Worm (Caenorhabditis elegans) whole organism, mixed stage, embryonic: ENCODE measurements around the gene srt-43.

Experiments used
- blmp-1 ChIP-seq: fragments of 150-350 bp; optimal IDR thresholded peaks from 2 replicates; lab custom pipeline; 2014; ENCODE audit warnings: missing biosample characterization, missing genetic modification characterization
- ceh-39 ChIP-seq: fragments of 150-350 bp; optimal IDR thresholded peaks from 2 replicates; lab custom pipeline; 2014; ENCODE audit warnings: missing biosample characterization, missing genetic modification characterization
- ceh-43 ChIP-seq: fragments of 200-800 bp; sonication (Bioruptor generic); optimal IDR thresholded peaks from 2 replicates; lab custom pipeline; 2018; ENCODE audit warnings: mild to moderate bottlenecking, missing genetic modification characterization, moderate library complexity, missing compliant biosample characterization
- ceh-83 ChIP-seq: fragments of 200-800 bp; sonication (Bioruptor generic); optimal IDR thresholded peaks from 2 replicates; lab custom pipeline; 2018; ENCODE audit warnings: mild to moderate bottlenecking, missing genetic modification characterization, missing compliant biosample characterization
- ces-1 ChIP-seq: fragments of 150-350 bp; optimal IDR thresholded peaks from 2 replicates; lab custom pipeline; 2014; ENCODE audit warnings: missing biosample characterization, missing genetic modification reagents, missing genetic modification characterization
- cnd-1 ChIP-seq: fragments of 200-800 bp; sonication (Bioruptor generic); optimal IDR thresholded peaks from 2 replicates; lab custom pipeline; 2018; ENCODE audit warnings: mild to moderate bottlenecking, missing genetic modification characterization, missing compliant biosample characterization
- drap-1 ChIP-seq: fragments of 200-800 bp; sonication (Bioruptor generic); optimal IDR thresholded peaks from 3 replicates; lab custom pipeline; 2018; ENCODE audit warnings: mild to moderate bottlenecking, missing genetic modification characterization, missing compliant biosample characterization
- elt-1 ChIP-seq: sonication (generic microtip); optimal IDR thresholded peaks from 2 replicates; lab custom pipeline; 2017; ENCODE audit warnings: missing genetic modification characterization, mild to moderate bottlenecking, missing compliant biosample characterization, antibody characterized with exemption, moderate library complexity, borderline replicate concordance; ENCODE audit not compliant: insufficient read depth
- elt-3 ChIP-seq: fragments of 150-350 bp; optimal IDR thresholded peaks from 2 replicates; lab custom pipeline; 2014; ENCODE audit warnings: missing biosample characterization, missing genetic modification characterization
- flh-1 ChIP-seq: fragments of 200-800 bp; sonication (Bioruptor generic); optimal IDR thresholded peaks from 2 replicates; lab custom pipeline; 2018; ENCODE audit warnings: mild to moderate bottlenecking, missing genetic modification characterization, moderate library complexity, missing compliant biosample characterization
- ham-2 ChIP-seq: fragments of 200-800 bp; sonication (Bioruptor generic); optimal IDR thresholded peaks from 2 replicates; lab custom pipeline; 2018; ENCODE audit warnings: mild to moderate bottlenecking, missing genetic modification characterization, missing compliant biosample characterization
- hlh-1 ChIP-seq: fragments of 150-350 bp; optimal IDR thresholded peaks from 2 replicates; lab custom pipeline; 2014; ENCODE audit warnings: missing biosample characterization, missing genetic modification reagents, missing genetic modification characterization
- lin-13 ChIP-seq: fragments of 150-350 bp; optimal IDR thresholded peaks from 2 replicates; lab custom pipeline; 2014; ENCODE audit warnings: missing biosample characterization, missing genetic modification characterization
- lin-32 ChIP-seq: fragments of 200-800 bp; sonication (Bioruptor generic); optimal IDR thresholded peaks from 2 replicates; lab custom pipeline; 2018; ENCODE audit warnings: mild to moderate bottlenecking, missing genetic modification characterization, missing compliant biosample characterization
- lsy-2 ChIP-seq: fragments of 150-350 bp; optimal IDR thresholded peaks from 2 replicates; lab custom pipeline; 2014; ENCODE audit warnings: missing biosample characterization, missing genetic modification characterization
- mep-1 ChIP-seq: fragments of 150-350 bp; optimal IDR thresholded peaks from 2 replicates; lab custom pipeline; 2017; ENCODE audit warnings: missing biosample characterization, missing genetic modification reagents, missing genetic modification characterization, inconsistent platforms
- mls-2 ChIP-seq: sonication (generic microtip); optimal IDR thresholded peaks from 2 replicates; lab custom pipeline; 2016; ENCODE audit warnings: mild to moderate bottlenecking, missing genetic modification characterization, moderate library complexity, missing compliant biosample characterization
- nhr-12 ChIP-seq: fragments of 150-350 bp; optimal IDR thresholded peaks from 2 replicates; lab custom pipeline; 2014; ENCODE audit warnings: missing biosample characterization, missing genetic modification characterization
- nhr-2 ChIP-seq: fragments of 150-350 bp; optimal IDR thresholded peaks from 2 replicates; lab custom pipeline; 2014; ENCODE audit warnings: missing biosample characterization, missing genetic modification characterization
- nhr-237 ChIP-seq: fragments of 150-350 bp; optimal IDR thresholded peaks from 2 replicates; lab custom pipeline; 2014; ENCODE audit warnings: missing biosample characterization, missing genetic modification characterization
- nhr-28 ChIP-seq: fragments of 150-350 bp; optimal IDR thresholded peaks from 2 replicates; lab custom pipeline; 2014; ENCODE audit warnings: missing biosample characterization, missing genetic modification characterization
- nhr-76 ChIP-seq: sonication (generic microtip); optimal IDR thresholded peaks from 2 replicates; lab custom pipeline; 2017; ENCODE audit warnings: missing biosample characterization, missing genetic modification characterization
- pha-4 ChIP-seq: fragments of 150-350 bp; optimal IDR thresholded peaks from 2 replicates; lab custom pipeline; 2018; ENCODE audit warnings: missing biosample characterization, missing genetic modification reagents, missing genetic modification characterization
- sem-2 ChIP-seq: fragments of 200-800 bp; sonication (Bioruptor generic); optimal IDR thresholded peaks from 2 replicates; lab custom pipeline; 2018; ENCODE audit warnings: mild to moderate bottlenecking, missing genetic modification characterization, missing compliant biosample characterization
- snpc-4 ChIP-seq: fragments of 150-350 bp; optimal IDR thresholded peaks from 2 replicates; lab custom pipeline; 2014; ENCODE audit warnings: missing biosample characterization, missing genetic modification characterization
- sptf-1 ChIP-seq: sonication (generic microtip); optimal IDR thresholded peaks from 2 replicates; lab custom pipeline; 2017; ENCODE audit warnings: mild to moderate bottlenecking, missing genetic modification characterization, moderate library complexity, missing compliant biosample characterization
- tbx-8 ChIP-seq: fragments of 200-800 bp; sonication (Bioruptor generic); optimal IDR thresholded peaks from 2 replicates; lab custom pipeline; 2018; ENCODE audit warnings: mild to moderate bottlenecking, missing genetic modification characterization, moderate library complexity, missing compliant biosample characterization
- unc-120 ChIP-seq: sonication (generic microtip); optimal IDR thresholded peaks from 2 replicates; lab custom pipeline; 2017; ENCODE audit warnings: missing genetic modification characterization, missing compliant biosample characterization; ENCODE audit not compliant: poor library complexity, severe bottlenecking
- unc-39 ChIP-seq: fragments of 150-350 bp; optimal IDR thresholded peaks from 2 replicates; lab custom pipeline; 2014; ENCODE audit warnings: missing biosample characterization, missing genetic modification characterization
- zip-8 ChIP-seq: fragments of 150-350 bp; optimal IDR thresholded peaks from 2 replicates; lab custom pipeline; 2014; ENCODE audit warnings: missing biosample characterization, missing genetic modification characterization
- ztf-11 ChIP-seq: fragments of 150-350 bp; optimal IDR thresholded peaks from 2 replicates; lab custom pipeline; 2014; ENCODE audit warnings: missing biosample characterization, missing genetic modification characterization

srt-43 gene

ce11 chrV:12797992-12798391, 28.9 kb downstream of the srt-43 start, which contains the start of gene ugt-6:
TSS of gene ugt-6 (minus strand) at chrV:12798224.
- TF ChIP-seq ham-2 (GFP tag; lab: Kevin White, UChicago): no peak
- no peak for TF ChIP-seq drap-1 (GFP tag; lab: Kevin White, UChicago)
- no peak for TF ChIP-seq zip-8 (tag; lab: Kevin White, UChicago)
- no peak for TF ChIP-seq lin-32
- no peak for TF ChIP-seq sptf-1 (tag; lab: Kevin White, UChicago)
- TF ChIP-seq mls-2: no peak

ce11 chrV:12800171-12800570, 31.1 kb downstream of the srt-43 start, which contains the start of gene ugt-3:
TSS of gene ugt-3 (minus strand) at chrV:12800271.
- TF ChIP-seq ceh-39: no peak
- TF ChIP-seq ceh-43 (GFP tag; lab: Kevin White, UChicago): no peak
- TF ChIP-seq nhr-12 (tag; lab: Kevin White, UChicago): no peak
- TF ChIP-seq elt-3 (tag; lab: Kevin White, UChicago): no peak
- TF ChIP-seq nhr-76 (tag; lab: Kevin White, UChicago): no peak
- no peak for TF ChIP-seq mep-1 (tag; lab: Kevin White, UChicago)
- TF ChIP-seq nhr-2 (tag; lab: Kevin White, UChicago): no peak
- TF ChIP-seq cnd-1: no peak
- no peak for TF ChIP-seq snpc-4 (tag; lab: Kevin White, UChicago)
- TF ChIP-seq lsy-2: no peak

DNA sequence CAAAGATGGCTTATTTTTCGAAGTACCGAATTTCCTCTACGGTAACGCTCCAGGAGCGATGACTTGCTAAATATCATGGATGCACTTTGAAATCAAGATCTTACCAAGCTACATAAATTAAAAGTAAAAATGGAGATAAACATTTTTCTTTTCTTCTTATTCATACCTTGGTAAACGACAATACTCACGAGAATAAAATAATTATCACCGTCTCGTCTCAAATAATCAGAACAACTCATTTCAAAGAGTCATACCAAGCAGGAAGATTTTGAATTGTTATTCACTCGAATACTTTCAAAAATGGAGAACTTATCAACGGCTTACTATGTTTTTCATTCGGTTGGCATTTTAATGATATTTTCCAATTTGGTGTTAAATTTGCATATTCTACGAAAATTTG, 34.2 kb downstream of the srt-43 start, which contains the start of gene srbc-45:
srbc-45 (plus strand) TSS at position 301 of the 400 bp plus-strand sequence.
- no peak for TF ChIP-seq elt-1 (tag; lab: Kevin White, UChicago)
- TF ChIP-seq nhr-237 (tag; lab: Kevin White, UChicago): no peak
- no peak for TF ChIP-seq lin-32
- no peak for TF ChIP-seq ztf-11 (tag; lab: Kevin White, UChicago)
- no peak for TF ChIP-seq mep-1 (tag; lab: Kevin White, UChicago)
- no peak for TF ChIP-seq nhr-28 (tag; lab: Kevin White, UChicago)
- no peak for TF ChIP-seq ceh-43 (GFP tag; lab: Kevin White, UChicago)
- TF ChIP-seq blmp-1 (tag; lab: Kevin White, UChicago): no peak
- no peak for TF ChIP-seq pha-4
- TF ChIP-seq mls-2: no peak
- no peak for TF ChIP-seq elt-3 (tag; lab: Kevin White, UChicago)
- no peak for TF ChIP-seq nhr-76 (tag; lab: Kevin White, UChicago)
- TF ChIP-seq hlh-1 (tag; lab: Kevin White, UChicago): no peak
- TF ChIP-seq ceh-83 (GFP tag; lab: Kevin White, UChicago): no peak
- no peak for TF ChIP-seq lin-13

ce11 chrV:12806190-12806589, 37.1 kb downstream of the srt-43 start, which contains the start of gene ZC443.7:
TSS of gene ZC443.7 (plus strand) at chrV:12806490.
- TF ChIP-seq ztf-11 (tag; lab: Kevin White, UChicago) (no peak), elt-3 (tag; lab: Kevin White, UChicago) (no peak), nhr-28 (tag; lab: Kevin White, UChicago) (no peak)

- no peak for TF ChIP-seq cnd-1
- no peak for TF ChIP-seq unc-120
- no peak for TF ChIP-seq pha-4
- no peak for TF ChIP-seq nhr-12 (tag; lab: Kevin White, UChicago)
- no peak for TF ChIP-seq snpc-4 (tag; lab: Kevin White, UChicago)
- TF ChIP-seq flh-1 (GFP tag; lab: Kevin White, UChicago): no peak
- no peak for TF ChIP-seq lsy-2
- TF ChIP-seq hlh-1 (tag; lab: Kevin White, UChicago): no peak
- no peak for TF ChIP-seq tbx-8 (GFP tag; lab: Kevin White, UChicago)
- no peak for TF ChIP-seq sem-2
- no peak for TF ChIP-seq ztf-11 (tag; lab: Kevin White, UChicago)
- TF ChIP-seq zip-8 (tag; lab: Kevin White, UChicago): no peak
- TF ChIP-seq mep-1 (tag; lab: Kevin White, UChicago): no peak
- no peak for TF ChIP-seq unc-39
- no peak for TF ChIP-seq ces-1 (GFP tag; lab: Kevin White, UChicago)
These were observed 40.8 kb downstream of the srt-43 start, which contains the start of gene ZC443.1 for ce11 chrV:12809876-12810275. TSS of gene ZC443.1 (minus strand) at chrV:12810080.
